Fruit fly (Drosophila melanogaster) whole organism, embryonic: ENCODE results near the gene CG5815.

Experiments used
- CG10979 ChIP-seq: fragments of 200-800 bp; sonication (Bioruptor generic); optimal IDR thresholded peaks from 2 replicates; lab custom pipeline; 2018; ENCODE audit warnings: missing biosample characterization, mild to moderate bottlenecking, missing genetic modification characterization, moderate library complexity
- CG11695 ChIP-seq: fragments of 200-800 bp; sonication (Bioruptor generic); IDR thresholded peaks from 3 replicates; pipeline ENCODE4 v1.3.6; 2022; ENCODE audit warnings: missing biosample characterization, missing genetic modification characterization
- CG12104 ChIP-seq: fragments of 200-800 bp; sonication (Bioruptor generic); optimal IDR thresholded peaks from 3 replicates; lab custom pipeline; 2016; ENCODE audit warnings: missing biosample characterization, missing genetic modification characterization
- CG1233 ChIP-seq: fragments of 200-800 bp; sonication (Bioruptor generic); optimal IDR thresholded peaks from 4 replicates; lab custom pipeline; 2018; ENCODE audit warnings: missing biosample characterization, mild to moderate bottlenecking, missing genetic modification characterization
- CG12659 ChIP-seq: fragments of 200-800 bp; sonication (Bioruptor generic); optimal IDR thresholded peaks from 3 replicates; lab custom pipeline; 2017; ENCODE audit warnings: mild to moderate bottlenecking, missing biosample characterization, missing genetic modification reagents, missing genetic modification characterization
- CG14014 ChIP-seq: fragments of 200-800 bp; sonication (Bioruptor generic); IDR thresholded peaks from 2 replicates; pipeline ENCODE4 v1.3.6; 2022; ENCODE audit warnings: missing biosample characterization, missing genetic modification characterization
- CG14710 ChIP-seq: fragments of 200-800 bp; sonication (Bioruptor generic); optimal IDR thresholded peaks from 3 replicates; lab custom pipeline; 2019; ENCODE audit warnings: missing biosample characterization, mild to moderate bottlenecking, missing genetic modification characterization, moderate library complexity
- CG14965 ChIP-seq: fragments of 200-800 bp; sonication (Bioruptor generic); optimal IDR thresholded peaks from 2 replicates; lab custom pipeline; 2016; ENCODE audit warnings: missing biosample characterization, missing genetic modification characterization, borderline replicate concordance
- CG16779 ChIP-seq: fragments of 200-800 bp; sonication (Bioruptor generic); IDR thresholded peaks from 2 replicates; pipeline ENCODE4 v1.3.6; 2022; ENCODE audit warnings: missing biosample characterization, missing genetic modification characterization
- CG17359 ChIP-seq: fragments of 200-800 bp; sonication (Bioruptor generic); optimal IDR thresholded peaks from 3 replicates; lab custom pipeline; 2018; ENCODE audit warnings: missing biosample characterization, mild to moderate bottlenecking, missing genetic modification characterization, moderate library complexity
- CG17829 ChIP-seq: fragments of 200-800 bp; optimal IDR thresholded peaks from 2 replicates; lab custom pipeline; 2019; ENCODE audit warnings: missing biosample characterization, mild to moderate bottlenecking, missing genetic modification characterization, moderate library complexity
- CG17912 ChIP-seq: fragments of 200-800 bp; sonication (Bioruptor generic); optimal IDR thresholded peaks from 2 replicates; lab custom pipeline; 2018; ENCODE audit warnings: missing biosample characterization, mild to moderate bottlenecking, missing genetic modification characterization
- CG18619 ChIP-seq: fragments of 200-800 bp; sonication (Bioruptor generic); optimal IDR thresholded peaks from 3 replicates; lab custom pipeline; 2017; ENCODE audit warnings: missing biosample characterization, mild to moderate bottlenecking, missing genetic modification characterization
- CG2889 ChIP-seq: fragments of 200-800 bp; sonication (Bioruptor generic); IDR thresholded peaks from 3 replicates; pipeline ENCODE4 v1.3.6; 2022; ENCODE audit warnings: missing biosample characterization, missing genetic modification characterization
- CG4854 ChIP-seq: fragments of 200-800 bp; sonication (Bioruptor generic); optimal IDR thresholded peaks from 2 replicates; lab custom pipeline; 2016; ENCODE audit warnings: missing biosample characterization, missing genetic modification characterization, inconsistent platforms
- CG6175 ChIP-seq: fragments of 200-800 bp; sonication (Bioruptor generic); IDR thresholded peaks from 3 replicates; pipeline ENCODE4 v1.3.6; 2022; ENCODE audit warnings: missing biosample characterization, missing genetic modification characterization
- CG6254 ChIP-seq: fragments of 200-800 bp; sonication (Bioruptor generic); optimal IDR thresholded peaks from 3 replicates; lab custom pipeline; 2017; ENCODE audit warnings: mild to moderate bottlenecking, missing biosample characterization, missing genetic modification reagents, missing genetic modification characterization
- CG7556 ChIP-seq: fragments of 200-800 bp; sonication (Bioruptor generic); optimal IDR thresholded peaks from 2 replicates; lab custom pipeline; 2017; ENCODE audit warnings: missing biosample characterization, mild to moderate bottlenecking, missing genetic modification characterization
- CG9817 ChIP-seq: fragments of 200-800 bp; sonication (Bioruptor generic); optimal IDR thresholded peaks from 2 replicates; lab custom pipeline; 2018; ENCODE audit warnings: missing biosample characterization, mild to moderate bottlenecking, missing genetic modification characterization, moderate library complexity
- CG9932 ChIP-seq: fragments of 200-800 bp; sonication (Bioruptor generic); IDR thresholded peaks from 2 replicates; pipeline ENCODE4 v1.3.6; 2022; ENCODE audit warnings: missing biosample characterization, missing genetic modification characterization
- Chrac-16 ChIP-seq: fragments of 200-800 bp; sonication (Bioruptor generic); optimal IDR thresholded peaks from 3 replicates; lab custom pipeline; 2016; ENCODE audit warnings: missing biosample characterization, missing genetic modification characterization
- CoRest ChIP-seq: fragments of 200-800 bp; sonication (Bioruptor generic); optimal IDR thresholded peaks from 3 replicates; lab custom pipeline; 2018; ENCODE audit warnings: missing biosample characterization, mild to moderate bottlenecking, missing genetic modification characterization, moderate library complexity
- D ChIP-seq, 2 experiments: fragments of 200-800 bp in 1 of 2; fragments of >200 bp in 1 of 2; sonication (Bioruptor generic) in 1 of 2; optimal IDR thresholded peaks; 2 replicates in 1 of 2; 3 replicates in 1 of 2; lab custom pipeline; 2017; ENCODE audit warnings: mild to moderate bottlenecking in 1 of 2, missing biosample characterization in 1 of 2, missing genetic modification characterization in 1 of 2, missing genetic modification reagents in 1 of 2
- Dp ChIP-seq: fragments of 200-800 bp; sonication (Bioruptor generic); optimal IDR thresholded peaks from 2 replicates; lab custom pipeline; 2018; ENCODE audit warnings: missing biosample characterization, mild to moderate bottlenecking, missing genetic modification characterization, moderate library complexity
- Hr78 ChIP-seq, 2 experiments: fragments of 200-800 bp in 1 of 2; fragments of >200 bp in 1 of 2; sonication (Bioruptor generic) in 1 of 2; optimal IDR thresholded peaks; 2 replicates each; lab custom pipeline; 2017 to 2019; ENCODE audit warnings: missing biosample characterization in 2 of 2, missing genetic modification characterization in 2 of 2, mild to moderate bottlenecking in 1 of 2, moderate library complexity in 1 of 2
- Myb ChIP-seq: fragments of 200-800 bp; sonication (Bioruptor generic); optimal IDR thresholded peaks from 2 replicates; lab custom pipeline; 2016; ENCODE audit warnings: missing biosample characterization, missing genetic modification characterization
- Six4 ChIP-seq: fragments of 200-800 bp; sonication (Bioruptor generic); optimal IDR thresholded peaks from 2 replicates; lab custom pipeline; 2016; ENCODE audit warnings: missing biosample characterization, missing genetic modification characterization
- Spps ChIP-seq: fragments of 200-800 bp; sonication (Bioruptor generic); optimal IDR thresholded peaks from 2 replicates; lab custom pipeline; 2018; ENCODE audit warnings: missing biosample characterization, mild to moderate bottlenecking, missing genetic modification characterization
- Xrp1 ChIP-seq: fragments of 200-800 bp; sonication (Bioruptor generic); IDR thresholded peaks from 2 replicates; pipeline ENCODE4 v1.3.6; 2022; ENCODE audit warnings: missing biosample characterization, missing genetic modification characterization
- bcd ChIP-seq: fragments of 200-800 bp; sonication (Bioruptor generic); optimal IDR thresholded peaks from 2 replicates; lab custom pipeline; 2017; ENCODE audit warnings: missing biosample characterization, mild to moderate bottlenecking, missing genetic modification characterization
- br ChIP-seq: fragments of >200 bp; optimal IDR thresholded peaks from 2 replicates; lab custom pipeline; 2017
- bsh ChIP-seq, 2 experiments: fragments of 200-800 bp; sonication (Bioruptor generic); optimal IDR thresholded peaks; 2 replicates each; lab custom pipeline; 2017 to 2018; ENCODE audit warnings: mild to moderate bottlenecking in 2 of 2, missing biosample characterization in 2 of 2, missing genetic modification characterization in 2 of 2, moderate library complexity in 1 of 2
- fd3F ChIP-seq: fragments of 200-800 bp; sonication (Bioruptor generic); optimal IDR thresholded peaks from 2 replicates; lab custom pipeline; 2018; ENCODE audit warnings: missing biosample characterization, mild to moderate bottlenecking, missing genetic modification characterization, moderate library complexity
- ftz-f1 ChIP-seq: fragments of 200-800 bp; sonication (Bioruptor generic); optimal IDR thresholded peaks from 2 replicates; lab custom pipeline; 2016; ENCODE audit warnings: missing biosample characterization, missing genetic modification characterization
- fu2 ChIP-seq: fragments of 200-800 bp; sonication (Bioruptor generic); optimal IDR thresholded peaks from 2 replicates; lab custom pipeline; 2016; ENCODE audit warnings: missing biosample characterization, missing genetic modification characterization
- gfzf ChIP-seq: fragments of 200-800 bp; sonication (Bioruptor generic); optimal IDR thresholded peaks from 2 replicates; lab custom pipeline; 2016; ENCODE audit warnings: missing biosample characterization, mild to moderate bottlenecking, missing genetic modification characterization, moderate library complexity
- hb ChIP-seq: fragments of 200-800 bp; sonication (Bioruptor generic); IDR thresholded peaks from 3 replicates; pipeline ENCODE4 v1.3.6; 2022; ENCODE audit warnings: missing biosample characterization, missing genetic modification characterization; ENCODE audit not compliant: partially characterized antibody
- ken ChIP-seq: fragments of 200-800 bp; sonication (Bioruptor generic); IDR thresholded peaks from 3 replicates; pipeline ENCODE4 v1.3.6; 2022; ENCODE audit warnings: missing biosample characterization, missing genetic modification characterization
- lola ChIP-seq, 3 experiments: fragments of >200 bp in 2 of 3; fragments of 200-800 bp in 1 of 3; sonication (Bioruptor generic) in 1 of 3; optimal IDR thresholded peaks; 2 replicates each; lab custom pipeline; 2017 to 2019; ENCODE audit warnings: missing biosample characterization in 3 of 3, missing genetic modification characterization in 3 of 3, mild to moderate bottlenecking in 1 of 3, moderate library complexity in 1 of 3
- pum ChIP-seq: fragments of 200-800 bp; sonication (Bioruptor generic); optimal IDR thresholded peaks from 2 replicates; lab custom pipeline; 2016; ENCODE audit warnings: missing biosample characterization, missing genetic modification characterization
- rib ChIP-seq: fragments of 200-800 bp; sonication (Bioruptor generic); IDR thresholded peaks from 2 replicates; pipeline ENCODE4 v1.3.6; 2022; ENCODE audit warnings: missing biosample characterization, missing genetic modification characterization
- sob ChIP-seq: fragments of 200-800 bp; sonication (Bioruptor generic); IDR thresholded peaks from 2 replicates; pipeline ENCODE4 v1.3.6; 2022; ENCODE audit warnings: missing biosample characterization, missing genetic modification characterization
- stwl ChIP-seq: fragments of 200-800 bp; sonication (Bioruptor generic); optimal IDR thresholded peaks from 3 replicates; lab custom pipeline; 2018; ENCODE audit warnings: missing biosample characterization, mild to moderate bottlenecking, missing genetic modification characterization, moderate library complexity
- toy ChIP-seq: fragments of 200-800 bp; sonication (Bioruptor generic); IDR thresholded peaks from 2 replicates; pipeline ENCODE4 v1.3.6; 2022; ENCODE audit warnings: missing biosample characterization, missing genetic modification characterization
- tx ChIP-seq: fragments of 200-800 bp; sonication (Bioruptor generic); optimal IDR thresholded peaks from 2 replicates; lab custom pipeline; 2016; ENCODE audit warnings: missing biosample characterization, missing genetic modification characterization
- vvl ChIP-seq: fragments of 200-800 bp; sonication (Bioruptor generic); IDR thresholded peaks from 2 replicates; pipeline ENCODE4 v1.3.6; 2022; ENCODE audit warnings: missing biosample characterization, missing genetic modification characterization
- zf30C ChIP-seq: fragments of 200-800 bp; sonication (Bioruptor generic); optimal IDR thresholded peaks from 3 replicates; lab custom pipeline; 2018; ENCODE audit warnings: missing biosample characterization, mild to moderate bottlenecking, missing genetic modification characterization

The CG5815 gene

DNA sequence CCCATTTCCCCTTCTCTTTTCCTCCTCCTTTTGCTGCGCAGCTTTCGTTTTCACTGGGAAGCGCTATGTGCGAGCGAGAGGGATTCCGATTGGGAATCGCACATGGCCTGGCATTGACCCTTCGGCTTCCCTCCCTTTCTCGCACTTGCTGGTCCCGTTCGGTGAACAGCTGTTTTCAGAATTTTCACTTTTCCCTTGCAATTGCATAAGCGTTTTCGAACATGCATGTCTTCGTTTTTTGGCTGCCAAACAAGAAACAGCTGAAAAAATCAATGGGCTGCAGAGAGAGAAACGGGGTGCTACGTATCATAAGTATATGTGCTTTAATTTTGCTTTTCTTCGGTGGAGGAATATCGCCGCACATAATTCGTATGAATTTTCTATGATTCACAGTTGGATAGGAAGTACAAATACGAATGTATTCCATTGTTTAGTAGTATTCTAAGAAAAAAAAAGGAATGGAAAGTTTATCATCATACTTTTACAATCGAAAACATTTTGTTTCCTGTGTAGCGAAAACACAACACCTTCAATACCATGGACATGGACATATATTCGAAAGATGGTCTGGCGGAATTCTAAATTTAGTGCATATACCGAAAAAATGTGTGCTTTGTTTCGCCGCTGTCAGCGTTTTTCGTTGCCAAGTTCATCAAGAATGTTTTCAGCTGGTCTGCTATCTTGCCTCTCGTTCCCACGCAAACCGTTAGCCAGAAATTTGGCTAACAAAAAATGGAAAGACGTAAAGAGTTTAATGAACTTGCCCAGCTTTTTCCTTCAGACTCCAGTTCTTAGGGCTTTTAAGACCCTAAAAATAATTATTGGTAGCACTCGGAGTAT, 40.0 kb downstream of the CG5815 start (continued):
- TF ChIP-seq Spps (tag; lab: Kevin White, UChicago) (no peak), CG9932 (GFP tag; lab: Robert Waterston, UW) (peak; percentile 64), Hr78 (GFP tag; optimal IDR thresholded peaks at IDR 0.05; lab: Kevin White, UChicago) (peak in 1 of 2 experiments; percentile 8), CG9817 (tag; lab: Kevin White, UChicago) (peak; percentile 63), CG12659 (GFP tag; lab: Kevin White, UChicago) (peak; percentile 34), Xrp1 (GFP tag; lab: Robert Waterston, UW) (peak; percentile 25; the same call in 1 of the 2 replicates), hb (GFP tag; lab: Robert Waterston, UW) (no peak), tx (GFP tag; lab: Kevin White, UChicago) (peak; percentile 15), CG2889 (GFP tag; lab: Robert Waterston, UW) (0 out of 3 replicates have a peak, but pooled peaks have one; percentile 11), gfzf (no peak), Myb (GFP tag; lab: Kevin White, UChicago) (peak; percentile 49), D (optimal IDR thresholded peaks at IDR 0.05; lab: Kevin White, UChicago) (no peak), D (GFP tag; optimal IDR thresholded peaks at IDR 0.05; lab: Kevin White, UChicago) (peak; percentile 24), CG14710 (tag; lab: Kevin White, UChicago) (peak; percentile 19), sob (GFP tag; lab: Robert Waterston, UW) (peak; percentile 51; the same call in 1 of the 2 replicates), pum (GFP tag; lab: Kevin White, UChicago) (peak; percentile 11), CG11695 (GFP tag; lab: Robert Waterston, UW) (peak; percentile 54; the same call in 2 of the 3 replicates), Dp (GFP tag; lab: Kevin White, UChicago) (no peak), CG10979 (tag; lab: Kevin White, UChicago) (peak; percentile 40), CG1233 (GFP tag; lab: Kevin White, UChicago) (peak; percentile 42), CG4854 (GFP tag; lab: Kevin White, UChicago) (peak; percentile 22), zf30C (peak; percentile 56), rib (no peak), CG17829 (tag; lab: Kevin White, UChicago) (peak; percentile 49), CG18619 (GFP tag; lab: Kevin White, UChicago) (peak; percentile 55), CG12104 (GFP tag; lab: Kevin White, UChicago) (no peak), vvl (GFP tag; lab: Robert Waterston, UW) (peak; percentile 36; the same call in 1 of the 2 replicates), CG17359 (peak; percentile 59), ftz-f1 (no peak), toy (GFP tag; lab: Robert Waterston, UW) (0 out of 2 replicates have a peak, but pooled peaks have one; percentile 38), lola (GFP tag; optimal IDR thresholded peaks at IDR 0.05; lab: Kevin White, UChicago) (peak in 1 of 3 experiments; percentile 11), CG7556 (GFP tag; lab: Kevin White, UChicago) (peak; percentile 57), fd3F (GFP tag; lab: Kevin White, UChicago) (peak; percentile 43), CG17912 (GFP tag; lab: Kevin White, UChicago) (no peak), br (no peak), bsh (GFP tag; optimal IDR thresholded peaks at IDR 0.05; lab: Kevin White, UChicago) (peak in 1 of 2 experiments; percentile 63), Chrac-16 (GFP tag; lab: Kevin White, UChicago) (peak; percentile 15), stwl (no peak), CG14965 (GFP tag; lab: Kevin White, UChicago) (no peak), fu2 (GFP tag; lab: Kevin White, UChicago) (peak; percentile 37), CG16779 (no peak), CG6175 (GFP tag; lab: Robert Waterston, UW) (no peak), CG14014 (GFP tag; lab: Robert Waterston, UW) (0 out of 2 replicates have a peak, but pooled peaks have one; percentile 39), bcd (GFP tag; lab: Kevin White, UChicago) (peak; percentile 53), ken (GFP tag; lab: Robert Waterston, UW) (no peak), CoRest (tag; lab: Kevin White, UChicago) (peak; percentile 62), CG6254 (GFP tag; lab: Kevin White, UChicago) (peak; percentile 15), Six4 (GFP tag; lab: Kevin White, UChicago) (no peak)
